Worm (Caenorhabditis elegans): ENCODE data around the gene swan-1.

Gene swan-1

ce11 chrV:13768941-13769436 is 38.0 kb downstream of the swan-1 start, which contains the start of gene nas-24:
Gene nas-24 (plus strand): TSS chrV:13769386.
- no peak for TF ChIP-seq Y22D7AL.16 (tag; optimal IDR thresholded peaks at IDR 0.05)
- no peak for TF ChIP-seq rnt-1 (tag; optimal IDR thresholded peaks at IDR 0.05)
- TF ChIP-seq syd-9 (tag; optimal IDR thresholded peaks at IDR 0.05) = no peak
- TF ChIP-seq C38D4.7 (GFP tag; optimal IDR thresholded peaks at IDR 0.05) = no peak
- no peak for TF ChIP-seq unc-42 (tag; optimal IDR thresholded peaks at IDR 0.05)
- TF ChIP-seq ets-4 (tag; optimal IDR thresholded peaks at IDR 0.05) = no peak
- no peak for TF ChIP-seq ref-2 (tag; optimal IDR thresholded peaks at IDR 0.05)
- TF ChIP-seq ztf-16 (tag; optimal IDR thresholded peaks at IDR 0.05) = no peak
- TF ChIP-seq unc-86 (tag; optimal IDR thresholded peaks at IDR 0.05) = no peak
- TF ChIP-seq ceh-14 (tag; optimal IDR thresholded peaks at IDR 0.05) = no peak
- no peak for TF ChIP-seq hlh-30 (tag; optimal IDR thresholded peaks at IDR 0.05; ENCODE audit: insufficient read depth)
- no peak for TF ChIP-seq unc-55 (GFP tag; optimal IDR thresholded peaks at IDR 0.05)

DNA sequence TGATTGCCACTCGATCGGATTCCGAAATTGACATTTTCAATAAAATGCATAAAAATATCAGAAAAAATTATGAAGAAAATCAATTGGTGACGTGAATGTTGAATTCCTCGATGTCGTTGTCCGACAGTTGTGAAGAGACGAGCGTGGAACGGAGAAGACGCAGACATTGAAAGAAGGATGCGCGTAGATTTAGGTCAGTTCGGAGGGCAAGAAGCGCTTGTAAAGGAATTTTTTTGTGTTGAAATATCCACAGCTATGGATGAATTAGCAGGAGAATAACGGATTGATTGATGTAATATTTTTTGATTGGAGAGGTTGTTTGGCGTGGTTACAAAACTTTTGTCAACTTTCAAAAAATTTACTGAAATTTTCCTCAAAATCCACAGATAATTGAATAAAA is 38.6 kb downstream of the swan-1 start, which contains the start of gene F20G2.3:
TSS of gene F20G2.3 (minus strand) at position 101 of the 400 bp plus-strand sequence.
- TF ChIP-seq hlh-13 (GFP tag; optimal IDR thresholded peaks at IDR 0.05) = no peak
- no peak for TF ChIP-seq tbx-2 (tag; optimal IDR thresholded peaks at IDR 0.05)
- no peak for TF ChIP-seq fax-1 (tag; optimal IDR thresholded peaks at IDR 0.05)
- no peak for TF ChIP-seq unc-55 (GFP tag; optimal IDR thresholded peaks at IDR 0.05)
- TF ChIP-seq hlh-6 (tag; optimal IDR thresholded peaks at IDR 0.05) = no peak
- TF ChIP-seq ets-4 (tag; optimal IDR thresholded peaks at IDR 0.05) = no peak
- no peak for TF ChIP-seq mec-3 (tag; optimal IDR thresholded peaks at IDR 0.05; ENCODE audit: borderline replicate concordance)
- TF ChIP-seq odd-2 (tag; optimal IDR thresholded peaks at IDR 0.05) = no peak
- TF ChIP-seq eyg-1 (tag; optimal IDR thresholded peaks at IDR 0.05) = no peak
- no peak for TF ChIP-seq ceh-24 (tag; optimal IDR thresholded peaks at IDR 0.05)
- TF ChIP-seq ceh-18 (tag; optimal IDR thresholded peaks at IDR 0.05) = no peak
- no peak for TF ChIP-seq pax-1 (tag; optimal IDR thresholded peaks at IDR 0.05)
- TF ChIP-seq npax-4 (tag; optimal IDR thresholded peaks at IDR 0.05) = no peak
- TF ChIP-seq C08G9.2 (tag; optimal IDR thresholded peaks at IDR 0.05) = no peak
- no peak for TF ChIP-seq ttx-3 (tag; optimal IDR thresholded peaks at IDR 0.05)
- no peak for TF ChIP-seq ceh-31 (tag; optimal IDR thresholded peaks at IDR 0.05)
- no peak for TF ChIP-seq fkh-10 (GFP tag; optimal IDR thresholded peaks at IDR 0.05)
- no peak for TF ChIP-seq gmeb-2 (tag; optimal IDR thresholded peaks at IDR 0.05)
- no peak for TF ChIP-seq zip-5 (tag; optimal IDR thresholded peaks at IDR 0.05)
- TF ChIP-seq syd-9 (tag; optimal IDR thresholded peaks at IDR 0.05) = no peak

- TF ChIP-seq unc-42 (tag; optimal IDR thresholded peaks at IDR 0.05) = no peak
- no peak for TF ChIP-seq K02D7.2 (tag; optimal IDR thresholded peaks at IDR 0.05)
- TF ChIP-seq nhr-232 (tag; optimal IDR thresholded peaks at IDR 0.05) = no peak
- no peak for TF ChIP-seq tbx-7 (tag; optimal IDR thresholded peaks at IDR 0.05)
- TF ChIP-seq odd-2 (tag; optimal IDR thresholded peaks at IDR 0.05) = no peak
- no peak for TF ChIP-seq ceh-14 (tag; optimal IDR thresholded peaks at IDR 0.05)
- TF ChIP-seq pha-4 (tag; optimal IDR thresholded peaks at IDR 0.05) = no peak
- no peak for TF ChIP-seq ceh-6 (GFP tag; optimal IDR thresholded peaks at IDR 0.05)
These were observed 43.3 kb downstream of the swan-1 start for ce11 chrV:13763723-13764122.

- no peak for TF ChIP-seq unc-86 (tag; optimal IDR thresholded peaks at IDR 0.05)
- TF ChIP-seq sox-4 (tag; optimal IDR thresholded peaks at IDR 0.05) = no peak
- TF ChIP-seq dve-1 (tag; optimal IDR thresholded peaks at IDR 0.05) = no peak
- TF ChIP-seq lim-6 (tag; optimal IDR thresholded peaks at IDR 0.05) = no peak
- TF ChIP-seq fkh-6 (tag; optimal IDR thresholded peaks at IDR 0.05) = no peak
- TF ChIP-seq zip-5 (tag; optimal IDR thresholded peaks at IDR 0.05) = no peak
- no peak for TF ChIP-seq ttx-3 (tag; optimal IDR thresholded peaks at IDR 0.05)
These were observed 44.5 kb downstream of the swan-1 start, which contains the start of gene F20G2.6 for ce11 chrV:13762426-13763127. Gene F20G2.6 (plus strand): TSS chrV:13763077.
